Worm (Caenorhabditis elegans) whole organism, early embryonic: ENCODE measurements around the gene F53A9.3.

Experiments used
- F13C5.2 ChIP-seq: sonication (generic microtip); optimal IDR thresholded peaks from 2 replicates; lab custom pipeline; 2017; ENCODE audit warnings: mild to moderate bottlenecking, missing genetic modification characterization, inconsistent platforms, missing compliant biosample characterization
- ama-1 ChIP-seq: fragments of 150-350 bp; optimal IDR thresholded peaks from 2 replicates; lab custom pipeline; 2014
- ceh-13 ChIP-seq: fragments of 200-800 bp; sonication (Bioruptor generic); optimal IDR thresholded peaks from 2 replicates; lab custom pipeline; 2018; ENCODE audit warnings: mild to moderate bottlenecking, missing genetic modification characterization, missing compliant biosample characterization
- pes-1 ChIP-seq: fragments of 200-800 bp; sonication (Bioruptor generic); IDR thresholded peaks from 2 replicates; pipeline ENCODE4 v1.3.6; 2022; ENCODE audit warnings: missing genetic modification reagents, missing genetic modification characterization, missing compliant biosample characterization
- tbx-37 ChIP-seq: fragments of 200-800 bp; sonication (Bioruptor generic); conservative IDR thresholded peaks from 2 replicates; pipeline ENCODE4 v1.3.6; 2022; ENCODE audit warnings: missing genetic modification reagents, missing genetic modification characterization, missing compliant biosample characterization

DNA sequence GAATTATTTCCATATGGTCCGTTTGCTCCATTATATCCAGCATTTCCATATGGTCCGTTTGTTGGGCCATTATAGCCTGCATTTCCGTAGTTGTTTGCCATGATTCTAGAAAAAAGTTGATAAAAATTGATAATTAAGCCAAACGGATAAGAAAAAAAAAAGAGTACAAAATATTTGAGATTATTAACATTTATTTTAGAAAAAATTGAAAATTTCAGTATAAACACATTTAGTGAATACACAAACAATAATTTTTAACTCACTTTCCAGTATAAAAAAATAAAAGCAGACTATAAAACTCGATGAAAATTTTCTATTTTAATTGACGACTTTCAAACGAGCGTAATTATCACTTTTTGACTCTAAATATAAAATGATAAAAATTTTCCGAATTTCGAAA lies 12.5 kb downstream of the F53A9.3 start, which contains the start of gene F53A9.9:
- no peak for TF ChIP-seq tbx-37 (GFP tag; lab: Robert Waterston, UW)
- TF ChIP-seq ama-1 = no peak
- no peak for TF ChIP-seq pes-1 (GFP tag; lab: Robert Waterston, UW)
- TF ChIP-seq F13C5.2 (tag; lab: Kevin White, UChicago) = no peak
- TF ChIP-seq ceh-13 (GFP tag; lab: Kevin White, UChicago) = no peak
